Fruit fly (Drosophila melanogaster): ENCODE measurements around the gene Nmd3.

The Nmd3 gene

dm6 chrX:2158668-2159163 lies 25.8 kb downstream of the Nmd3 start, which contains the start of gene wapl (continued):
- peak; percentile 5 for TF ChIP-seq CG18599 (GFP tag; optimal IDR thresholded peaks at IDR 0.05)
- TF ChIP-seq Adf1 (GFP tag; IDR thresholded peaks at IDR 0.05), result no peak
- TF ChIP-seq Hr78 (GFP tag; optimal IDR thresholded peaks at IDR 0.05), result no peak
- TF ChIP-seq CG11085 (GFP tag; IDR thresholded peaks at IDR 0.05), result 0 out of 2 replicates have a peak, but pooled peaks have one; percentile 21
- peak; percentile 57 for TF ChIP-seq D (optimal IDR thresholded peaks at IDR 0.05)
- no peak for TF ChIP-seq D (GFP tag; optimal IDR thresholded peaks at IDR 0.05)
- peak; percentile 58 for TF ChIP-seq CG2120 (GFP tag; optimal IDR thresholded peaks at IDR 0.05)
- peak; percentile 90 for TF ChIP-seq zen2 (GFP tag; IDR thresholded peaks at IDR 0.05; ENCODE audit: partially characterized antibody)
- no peak for TF ChIP-seq al (GFP tag; IDR thresholded peaks at IDR 0.05)
- TF ChIP-seq nom (GFP tag; optimal IDR thresholded peaks at IDR 0.05), result peak; percentile 16
- no peak for TF ChIP-seq tap (tag; optimal IDR thresholded peaks at IDR 0.05)
- peak; percentile 44; the same call in 1 of the 3 replicates for TF ChIP-seq ci (GFP tag; IDR thresholded peaks at IDR 0.05)
- TF ChIP-seq Xrp1 (GFP tag; IDR thresholded peaks at IDR 0.05), result no peak
- peak; percentile 67 for TF ChIP-seq Lhr (GFP tag; optimal IDR thresholded peaks at IDR 0.05)
- TF ChIP-seq CG7963 (GFP tag; IDR thresholded peaks at IDR 0.05; ENCODE audit: partially characterized antibody), result peak; percentile 92
- peak; percentile 82 for TF ChIP-seq Sin3A (optimal IDR thresholded peaks at IDR 0.05)
- TF ChIP-seq Dref (GFP tag; IDR thresholded peaks at IDR 0.05), result peak; percentile 96
- TF ChIP-seq prd (optimal IDR thresholded peaks at IDR 0.05), result no peak
- peak; percentile 32; the same call in 1 of the 3 replicates for TF ChIP-seq prd (GFP tag; IDR thresholded peaks at IDR 0.05)
- TF ChIP-seq CG10431 (GFP tag; optimal IDR thresholded peaks at IDR 0.05), result no peak
- TF ChIP-seq CG6791 (GFP tag; IDR thresholded peaks at IDR 0.05; ENCODE audit: partially characterized antibody), result peak; percentile 95
- peak; percentile 53; the same call in 1 of the 3 replicates for TF ChIP-seq Dbx (GFP tag; IDR thresholded peaks at IDR 0.05)
- 0 out of 2 replicates have a peak, but pooled peaks have one; percentile 32 for TF ChIP-seq sob (GFP tag; IDR thresholded peaks at IDR 0.05)
- no peak for TF ChIP-seq CG14014 (GFP tag; IDR thresholded peaks at IDR 0.05)
- no peak for TF ChIP-seq Doc2 (GFP tag; IDR thresholded peaks at IDR 0.05)
- peak; percentile 57 for TF ChIP-seq HmgZ (tag; optimal IDR thresholded peaks at IDR 0.05)
- TF ChIP-seq CG7745 (tag; optimal IDR thresholded peaks at IDR 0.05), result no peak
- TF ChIP-seq fd96Cb (tag; optimal IDR thresholded peaks at IDR 0.05), result no peak
- TF ChIP-seq Antp (GFP tag; optimal IDR thresholded peaks at IDR 0.05), result peak; percentile 48
- TF ChIP-seq CG10565 (GFP tag; optimal IDR thresholded peaks at IDR 0.05), result no peak
- peak; percentile 91 for TF ChIP-seq Doc3 (GFP tag; IDR thresholded peaks at IDR 0.05; ENCODE audit: partially characterized antibody)
- TF ChIP-seq CoRest (tag; optimal IDR thresholded peaks at IDR 0.05), result peak; percentile 6
- TF ChIP-seq Poxn (GFP tag; IDR thresholded peaks at IDR 0.05), result no peak
- peak; percentile 30 for TF ChIP-seq dpn (GFP tag; optimal IDR thresholded peaks at IDR 0.05)
- peak; percentile 89 for TF ChIP-seq vnd (GFP tag; IDR thresholded peaks at IDR 0.05; ENCODE audit: partially characterized antibody)
- no peak for TF ChIP-seq CG7357 (GFP tag; IDR thresholded peaks at IDR 0.05)
- TF ChIP-seq bbx (GFP tag; IDR thresholded peaks at IDR 0.05; ENCODE audit: partially characterized antibody), result peak; percentile 97
- TF ChIP-seq Mrtf (GFP tag; IDR thresholded peaks at IDR 0.05), result no peak
- TF ChIP-seq CG10654 (GFP tag; optimal IDR thresholded peaks at IDR 0.05), result no peak
- peak; percentile 61 for TF ChIP-seq stwl (tag; optimal IDR thresholded peaks at IDR 0.05)
- TF ChIP-seq CG12769 (tag; optimal IDR thresholded peaks at IDR 0.05), result no peak
- peak; percentile 77 for TF ChIP-seq CG2129 (GFP tag; IDR thresholded peaks at IDR 0.05; ENCODE audit: partially characterized antibody)
- no peak for TF ChIP-seq Hey (tag; optimal IDR thresholded peaks at IDR 0.05)
- no peak for TF ChIP-seq nerfin-1 (tag; optimal IDR thresholded peaks at IDR 0.05)
- no peak for TF ChIP-seq CG1233 (GFP tag; optimal IDR thresholded peaks at IDR 0.05)
- peak; percentile 22 for TF ChIP-seq zen (tag; optimal IDR thresholded peaks at IDR 0.05)
- peak; percentile 25 for TF ChIP-seq CG10147 (GFP tag; optimal IDR thresholded peaks at IDR 0.05)
- TF ChIP-seq CG17802 (tag; optimal IDR thresholded peaks at IDR 0.05), result no peak
- peak; percentile 6 for TF ChIP-seq CG3163 (GFP tag; optimal IDR thresholded peaks at IDR 0.05)
- no peak for TF ChIP-seq rib (GFP tag; IDR thresholded peaks at IDR 0.05)

All from whole organism, embryonic.